Worm (Caenorhabditis elegans): ENCODE results near the gene cisd-3.2.

DNA sequence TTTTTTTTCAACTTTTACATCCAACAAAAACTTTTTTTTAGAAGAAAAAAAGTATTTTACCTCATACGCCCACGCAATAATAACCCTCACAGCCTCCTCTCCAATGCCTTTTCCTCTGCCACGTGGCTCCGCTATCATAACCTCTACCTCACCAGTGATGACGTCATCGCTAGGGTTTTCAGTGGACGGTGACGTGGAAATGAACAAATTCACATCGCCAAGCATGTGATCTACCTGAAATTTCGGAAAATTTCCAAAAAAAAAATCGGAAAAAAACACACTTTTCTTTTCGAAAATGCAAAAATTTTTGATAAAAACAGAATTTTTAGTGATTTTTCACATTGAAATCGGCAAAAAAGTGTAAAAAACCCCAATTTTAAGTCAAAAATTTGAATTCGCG, 927 bp upstream of the cisd-3.2 start:
- TF ChIP-seq ztf-11 (tag; optimal IDR thresholded peaks at IDR 0.05): no peak
- no peak for TF ChIP-seq jun-1 (tag; optimal IDR thresholded peaks at IDR 0.05)
- no peak for TF ChIP-seq attf-4 (tag; optimal IDR thresholded peaks at IDR 0.05)
- TF ChIP-seq ceh-82 (tag; optimal IDR thresholded peaks at IDR 0.05): no peak
- no peak for TF ChIP-seq lim-7 (GFP tag; IDR thresholded peaks at IDR 0.05)
- no peak for TF ChIP-seq lin-15B (tag; optimal IDR thresholded peaks at IDR 0.05)
- no peak for TF ChIP-seq ZK546.5 (tag; optimal IDR thresholded peaks at IDR 0.05)
- no peak for TF ChIP-seq ama-1 (optimal IDR thresholded peaks at IDR 0.05)

Data from whole organism, L4 larva.